Worm (Caenorhabditis elegans): ENCODE results near the gene F46E10.18.

DNA sequence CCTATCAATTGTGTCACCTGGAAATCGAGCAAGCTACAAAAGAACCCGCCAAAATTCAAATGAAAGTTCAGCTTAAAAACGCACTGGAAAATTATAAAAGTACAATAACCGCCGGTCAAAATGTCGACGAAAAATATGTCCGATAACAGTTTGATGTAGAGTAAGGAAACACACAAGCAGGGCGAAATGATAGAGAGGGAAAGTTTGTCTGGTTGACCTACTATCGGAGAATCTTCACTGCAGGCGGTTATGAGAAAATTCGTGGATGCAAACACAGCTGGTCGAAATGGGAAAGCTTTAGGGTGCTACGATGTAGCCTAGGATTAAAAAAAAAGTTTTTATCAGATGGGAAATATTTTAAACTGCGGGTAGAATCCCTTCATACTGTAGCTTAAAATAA is 25.5 kb upstream of the F46E10.18 start:
- TF ChIP-seq med-1 (GFP tag; optimal IDR thresholded peaks at IDR 0.05; ENCODE audit: insufficient read depth) = no peak
- TF ChIP-seq ztf-23 (GFP tag; IDR thresholded peaks at IDR 0.05) = no peak
- no peak for TF ChIP-seq ref-1 (GFP tag; conservative IDR thresholded peaks at IDR 0.05)
- TF ChIP-seq flt-1 (GFP tag; IDR thresholded peaks at IDR 0.05) = no peak
- no peak for TF ChIP-seq cog-1 (tag; optimal IDR thresholded peaks at IDR 0.05)
- no peak for TF ChIP-seq tab-1 (GFP tag; IDR thresholded peaks at IDR 0.05)
- no peak for TF ChIP-seq ztf-29 (GFP tag; IDR thresholded peaks at IDR 0.05)

Measured in whole organism, midembryonic.